Worm (Caenorhabditis elegans) whole organism, young adult: ENCODE measurements around the gene R10E8.5.

Experiments used
- B0019.2 ChIP-seq: fragments of 200-800 bp; sonication (Bioruptor generic); conservative IDR thresholded peaks from 2 replicates; pipeline ENCODE4 v1.3.6; 2022; ENCODE audit warnings: missing genetic modification reagents, missing genetic modification characterization, missing compliant biosample characterization
- C17E4.6 ChIP-seq: fragments of 200-800 bp; sonication (Bioruptor generic); IDR thresholded peaks from 2 replicates; pipeline ENCODE4 v1.3.6; 2022; ENCODE audit warnings: missing genetic modification reagents, missing genetic modification characterization, missing compliant biosample characterization
- D2030.7 ChIP-seq: fragments of 200-800 bp; sonication (Bioruptor generic); IDR thresholded peaks from 2 replicates; pipeline ENCODE4 v1.3.6; 2022; ENCODE audit warnings: missing genetic modification reagents, missing genetic modification characterization, missing compliant biosample characterization
- F10E7.11 ChIP-seq: sonication (generic microtip); optimal IDR thresholded peaks from 2 replicates; lab custom pipeline; 2017; ENCODE audit warnings: mild to moderate bottlenecking, missing genetic modification characterization, moderate library complexity, missing compliant biosample characterization
- F22D6.2 ChIP-seq: sonication (generic microtip); optimal IDR thresholded peaks from 2 replicates; lab custom pipeline; 2016; ENCODE audit warnings: mild to moderate bottlenecking, missing genetic modification characterization, missing compliant biosample characterization
- F23B12.7 ChIP-seq: sonication (generic microtip); optimal IDR thresholded peaks from 2 replicates; lab custom pipeline; 2017; ENCODE audit warnings: missing genetic modification characterization, mild to moderate bottlenecking, missing compliant biosample characterization, antibody characterized with exemption, moderate library complexity; ENCODE audit not compliant: insufficient read depth
- F52B5.7 ChIP-seq: sonication (generic microtip); optimal IDR thresholded peaks from 2 replicates; lab custom pipeline; 2016; ENCODE audit warnings: mild to moderate bottlenecking, missing genetic modification characterization, missing compliant biosample characterization
- F55B11.4 ChIP-seq: sonication (generic microtip); optimal IDR thresholded peaks from 2 replicates; lab custom pipeline; 2016; ENCODE audit warnings: missing compliant biosample characterization, missing genetic modification characterization, borderline replicate concordance; ENCODE audit not compliant: insufficient read depth
- K12H6.12 ChIP-seq: fragments of 200-800 bp; sonication (Bioruptor generic); optimal IDR thresholded peaks from 2 replicates; lab custom pipeline; 2018; ENCODE audit warnings: mild to moderate bottlenecking, missing genetic modification characterization, missing compliant biosample characterization
- T26A5.8 ChIP-seq: sonication (generic microtip); optimal IDR thresholded peaks from 2 replicates; lab custom pipeline; 2016; ENCODE audit warnings: missing genetic modification characterization, missing compliant biosample characterization
- Y79H2A.3 ChIP-seq: fragments of 200-800 bp; sonication (Bioruptor generic); conservative IDR thresholded peaks from 2 replicates; pipeline ENCODE4 v1.3.6; 2022; ENCODE audit warnings: missing genetic modification reagents, missing genetic modification characterization, missing compliant biosample characterization
- cebp-1 ChIP-seq, 2 experiments: fragments of 200-800 bp in 1 of 2; sonication (Bioruptor generic) in 1 of 2; sonication (generic microtip) in 1 of 2; IDR thresholded peaks in 1 of 2; optimal IDR thresholded peaks in 1 of 2; 2 replicates each; pipeline versions ENCODE4 v1.3.6 to Lab custom; 2017 to 2022; ENCODE audit warnings: missing compliant biosample characterization in 2 of 2, missing genetic modification characterization in 2 of 2, mild to moderate bottlenecking in 1 of 2, missing genetic modification reagents in 1 of 2, moderate library complexity in 1 of 2
- ceh-40 ChIP-seq: fragments of 200-800 bp; sonication (Bioruptor generic); IDR thresholded peaks from 2 replicates; pipeline ENCODE4 v1.3.6; 2022; ENCODE audit warnings: missing genetic modification characterization, missing compliant biosample characterization
- dpff-1 ChIP-seq: sonication (generic microtip); optimal IDR thresholded peaks from 2 replicates; lab custom pipeline; 2017; ENCODE audit warnings: mild to moderate bottlenecking, missing genetic modification characterization, missing compliant biosample characterization
- hlh-26 ChIP-seq: fragments of 200-800 bp; sonication (Bioruptor generic); conservative IDR thresholded peaks from 2 replicates; pipeline ENCODE4 v1.3.6; 2022; ENCODE audit warnings: missing genetic modification reagents, missing genetic modification characterization, missing compliant biosample characterization
- lag-1 ChIP-seq: fragments of 200-800 bp; sonication (Bioruptor generic); IDR thresholded peaks from 2 replicates; pipeline ENCODE4 v1.3.6; 2022; ENCODE audit warnings: missing genetic modification reagents, missing genetic modification characterization, missing compliant biosample characterization
- let-607 ChIP-seq, 2 experiments: fragments of 200-800 bp in 1 of 2; sonication (Bioruptor generic) in 1 of 2; sonication (generic microtip) in 1 of 2; optimal IDR thresholded peaks; 2 replicates each; lab custom pipeline; 2016 to 2018; ENCODE audit warnings: mild to moderate bottlenecking in 2 of 2, missing compliant biosample characterization in 2 of 2, missing genetic modification characterization in 2 of 2, moderate library complexity in 2 of 2, missing genotype in 1 of 2
- lin-26 ChIP-seq: fragments of 200-800 bp; sonication (Bioruptor generic); IDR thresholded peaks from 2 replicates; pipeline ENCODE4 v1.3.6; 2022; ENCODE audit warnings: missing genetic modification reagents, missing genetic modification characterization, missing compliant biosample characterization
- lin-35 ChIP-seq, 3 experiments: fragments of 150-350 bp in 2 of 3; sonication (generic microtip) in 1 of 3; optimal IDR thresholded peaks; 2 replicates each; lab custom pipeline; 2014 to 2018; ENCODE audit warnings: missing biosample characterization in 3 of 3, missing genetic modification characterization in 3 of 3, missing genetic modification reagents in 3 of 3
- lsy-27 ChIP-seq: sonication (generic microtip); optimal IDR thresholded peaks from 2 replicates; lab custom pipeline; 2017; ENCODE audit warnings: missing genetic modification characterization, mild to moderate bottlenecking, missing compliant biosample characterization, antibody characterized with exemption, missing genotype, borderline replicate concordance; ENCODE audit not compliant: insufficient read depth
- mcd-1 ChIP-seq: fragments of 200-800 bp; sonication (Bioruptor generic); IDR thresholded peaks from 2 replicates; pipeline ENCODE4 v1.3.6; 2022; ENCODE audit warnings: missing genetic modification reagents, missing genetic modification characterization, missing compliant biosample characterization
- mes-4 ChIP-seq: sonication (generic microtip); optimal IDR thresholded peaks from 2 replicates; lab custom pipeline; 2016; ENCODE audit warnings: missing genotype, missing genetic modification characterization, missing compliant biosample characterization
- nhr-120 ChIP-seq: fragments of 200-800 bp; sonication (Bioruptor generic); IDR thresholded peaks from 2 replicates; pipeline ENCODE4 v1.3.6; 2022; ENCODE audit warnings: missing genetic modification characterization, missing compliant biosample characterization
- nhr-179 ChIP-seq: sonication (generic microtip); optimal IDR thresholded peaks from 2 replicates; lab custom pipeline; 2016; ENCODE audit warnings: mild to moderate bottlenecking, missing genetic modification characterization, missing compliant biosample characterization
- nhr-27 ChIP-seq: fragments of 200-800 bp; sonication (Bioruptor generic); optimal IDR thresholded peaks from 2 replicates; lab custom pipeline; 2018; ENCODE audit warnings: mild to moderate bottlenecking, missing genetic modification characterization, moderate library complexity, missing compliant biosample characterization
- sea-2 ChIP-seq: fragments of 200-800 bp; sonication (Bioruptor generic); IDR thresholded peaks from 2 replicates; pipeline ENCODE4 v1.3.6; 2022; ENCODE audit warnings: missing genetic modification characterization, missing compliant biosample characterization
- snpc-1.1 ChIP-seq: sonication (generic microtip); optimal IDR thresholded peaks from 2 replicates; lab custom pipeline; 2017; ENCODE audit warnings: missing genetic modification characterization, mild to moderate bottlenecking, missing compliant biosample characterization, antibody characterized with exemption, moderate library complexity, missing genotype, missing genetic modification reagents; ENCODE audit not compliant: insufficient read depth
- somi-1 ChIP-seq: fragments of 200-800 bp; sonication (Bioruptor generic); optimal IDR thresholded peaks from 2 replicates; lab custom pipeline; 2018; ENCODE audit warnings: mild to moderate bottlenecking, missing genetic modification characterization, missing compliant biosample characterization
- tbx-9 ChIP-seq: sonication (generic microtip); optimal IDR thresholded peaks from 2 replicates; lab custom pipeline; 2016; ENCODE audit warnings: borderline replicate concordance, missing genetic modification characterization, inconsistent platforms, missing compliant biosample characterization
- unc-130 ChIP-seq: sonication (generic microtip); optimal IDR thresholded peaks from 2 replicates; lab custom pipeline; 2016; ENCODE audit warnings: missing genetic modification reagents, missing genetic modification characterization, missing compliant biosample characterization
- xnd-1 ChIP-seq: sonication (generic microtip); optimal IDR thresholded peaks from 2 replicates; lab custom pipeline; 2016; ENCODE audit warnings: missing genotype, missing genetic modification reagents, missing genetic modification characterization, missing compliant biosample characterization
- zfh-2 ChIP-seq: fragments of 200-800 bp; sonication (Bioruptor generic); conservative IDR thresholded peaks from 2 replicates; pipeline ENCODE4 v1.3.6; 2022; ENCODE audit warnings: missing genetic modification reagents, missing genetic modification characterization, missing compliant biosample characterization
- ztf-28 ChIP-seq: fragments of 200-800 bp; sonication (Bioruptor generic); IDR thresholded peaks from 2 replicates; pipeline ENCODE4 v1.3.6; 2022; ENCODE audit warnings: missing genetic modification reagents, missing genetic modification characterization, missing compliant biosample characterization
- ztf-3 ChIP-seq: fragments of 200-800 bp; sonication (Bioruptor generic); optimal IDR thresholded peaks from 2 replicates; lab custom pipeline; 2018; ENCODE audit warnings: mild to moderate bottlenecking, missing genetic modification characterization, missing compliant biosample characterization

R10E8.5 gene

ce11 chrV:18269885-18270284 is 15.3 kb downstream of the R10E8.5 start, which contains the start of gene skr-6:
Gene skr-6, minus strand, starts transcription at chrV:18269985.
- TF ChIP-seq Y79H2A.3 (GFP tag; lab: Robert Waterston, UW) (no peak), F22D6.2 (no peak), mcd-1 (GFP tag; lab: Robert Waterston, UW) (no peak), F52B5.7 (tag; lab: Kevin White, UChicago) (no peak), ztf-3 (GFP tag; lab: Kevin White, UChicago) (no peak), unc-130 (GFP tag; lab: Kevin White, UChicago) (no peak), ceh-40 (GFP tag; lab: Robert Waterston, UW) (no peak), sea-2 (no peak), zfh-2 (no peak), snpc-1.1 (tag; lab: Kevin White, UChicago) (no peak), somi-1 (GFP tag; lab: Kevin White, UChicago) (no peak), mes-4 (tag; lab: Kevin White, UChicago) (no peak), tbx-9 (no peak), nhr-27 (tag; lab: Kevin White, UChicago) (no peak), D2030.7 (GFP tag; lab: Robert Waterston, UW) (no peak), ztf-28 (GFP tag; lab: Robert Waterston, UW) (no peak), cebp-1 (GFP tag; IDR thresholded peaks at IDR 0.05; lab: Robert Waterston, UW) (no peak), cebp-1 (tag; optimal IDR thresholded peaks at IDR 0.05; lab: Kevin White, UChicago) (no peak), lin-35 (GFP tag; optimal IDR thresholded peaks at IDR 0.05; lab: Kevin White, UChicago) (no peak), lsy-27 (tag; lab: Kevin White, UChicago) (no peak), xnd-1 (tag; lab: Kevin White, UChicago) (no peak)

ce11 chrV:18270403-18270802 is 15.8 kb downstream of the R10E8.5 start, which contains the start of gene Y37H2C.4:
Gene Y37H2C.4, plus strand, starts transcription at chrV:18270703.
- TF ChIP-seq F55B11.4 (tag; lab: Kevin White, UChicago) (no peak), tbx-9 (no peak), F23B12.7 (no peak)

DNA sequence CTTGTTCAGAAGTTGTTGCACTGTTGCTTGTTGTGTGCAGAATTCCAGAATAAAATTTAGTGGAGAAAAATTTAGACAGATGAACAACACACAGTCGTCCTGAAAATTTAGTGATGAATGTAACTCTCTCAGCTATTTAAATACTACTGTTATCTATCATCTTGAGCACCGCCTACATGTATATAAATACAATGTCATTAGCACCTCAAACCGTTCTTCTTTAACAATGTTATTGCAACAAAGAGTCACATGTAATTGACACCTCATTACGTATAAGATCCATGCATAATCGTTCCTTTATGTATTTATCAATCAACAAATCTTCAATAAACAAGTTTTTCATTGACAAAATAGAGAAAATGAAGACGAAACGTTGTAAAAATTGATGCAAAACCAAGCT is 26.2 kb downstream of the R10E8.5 start, which contains the start of gene Y51A2A.16:
TSS of gene Y51A2A.16 (minus strand) at position 101 of the 400 bp plus-strand sequence.
- TF ChIP-seq B0019.2 = no peak
- no peak for TF ChIP-seq lin-26 (GFP tag; lab: Robert Waterston, UW)
- no peak for TF ChIP-seq nhr-120 (GFP tag; lab: Robert Waterston, UW)
- TF ChIP-seq sea-2 = no peak
- TF ChIP-seq lag-1 (GFP tag; lab: Robert Waterston, UW) = no peak
- TF ChIP-seq snpc-1.1 (tag; lab: Kevin White, UChicago) = no peak
- no peak for TF ChIP-seq lin-35 (GFP tag; optimal IDR thresholded peaks at IDR 0.05; lab: Kevin White, UChicago)
- TF ChIP-seq, all 124 proteins: peak for 0

DNA sequence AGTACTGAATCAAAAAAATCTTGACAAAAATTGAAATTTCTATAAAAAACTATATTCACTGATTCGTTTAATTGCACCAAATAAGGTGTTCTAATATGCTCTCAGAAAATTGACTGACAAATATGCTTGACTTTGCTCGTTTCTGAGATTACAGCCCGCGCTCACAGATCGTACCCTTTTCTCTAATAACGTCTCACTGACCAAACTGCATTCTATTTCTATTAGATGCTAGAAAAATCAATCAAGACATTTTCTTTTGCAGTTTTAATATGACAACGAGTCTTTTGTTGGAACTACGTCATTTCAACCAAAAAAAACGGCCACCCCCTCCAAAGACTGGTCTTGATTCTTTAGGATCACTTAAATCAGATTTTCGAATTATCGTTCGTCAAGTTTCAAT is 28.0 kb downstream of the R10E8.5 start, which contains the start of gene clec-247:
TSS of gene clec-247 (plus strand) at position 301 of the 400 bp plus-strand sequence.
- TF ChIP-seq nhr-179 = no peak
- no peak for TF ChIP-seq K12H6.12 (tag; lab: Kevin White, UChicago)
- no peak for TF ChIP-seq let-607 (tag; optimal IDR thresholded peaks at IDR 0.05; lab: Kevin White, UChicago)
- TF ChIP-seq hlh-26 (GFP tag; lab: Robert Waterston, UW) = no peak
- TF ChIP-seq, all 124 proteins: peak for 0

- TF ChIP-seq F10E7.11 (tag; lab: Kevin White, UChicago) = no peak
- no peak for TF ChIP-seq T26A5.8 (tag; lab: Kevin White, UChicago)
- TF ChIP-seq somi-1 (GFP tag; lab: Kevin White, UChicago) = no peak
- no peak for TF ChIP-seq dpff-1 (tag; lab: Kevin White, UChicago)
- no peak for TF ChIP-seq C17E4.6 (GFP tag; lab: Robert Waterston, UW)
These were observed 36.1 kb downstream of the R10E8.5 start, which contains the start of gene Y51A2A.4 for ce11 chrV:18290642-18291041. Gene Y51A2A.4, plus strand, starts transcription at chrV:18290942.
